Worm (Caenorhabditis elegans): ENCODE measurements around the gene C06A1.7.

- no peak for TF ChIP-seq unc-86 (tag; optimal IDR thresholded peaks at IDR 0.05)
- no peak for TF ChIP-seq dve-1 (tag; optimal IDR thresholded peaks at IDR 0.05)
- TF ChIP-seq ttx-3 (tag; optimal IDR thresholded peaks at IDR 0.05): no peak
- TF ChIP-seq ama-1 (optimal IDR thresholded peaks at IDR 0.05): no peak
- no peak for TF ChIP-seq tbx-7 (tag; optimal IDR thresholded peaks at IDR 0.05)
- TF ChIP-seq fkh-10 (GFP tag; optimal IDR thresholded peaks at IDR 0.05): no peak
- no peak for TF ChIP-seq ceh-24 (tag; optimal IDR thresholded peaks at IDR 0.05)
- no peak for TF ChIP-seq lin-11 (tag; optimal IDR thresholded peaks at IDR 0.05)
- no peak for TF ChIP-seq odd-2 (tag; optimal IDR thresholded peaks at IDR 0.05)
These were observed 18.5 kb upstream of the C06A1.7 start for ce11 chrII:10545924-10546783.

Data from whole organism, late embryonic.